Fruit fly (Drosophila melanogaster) whole organism, embryonic: Measurements from ENCODE around the gene Cdk5alpha.

Source experiments
- Antp ChIP-seq: fragments of 200-800 bp; sonication (Bioruptor generic); optimal IDR thresholded peaks from 3 replicates; lab custom pipeline; 2016; ENCODE audit warnings: missing biosample characterization, missing genetic modification characterization
- Atf3 ChIP-seq: fragments of 200-800 bp; sonication (Bioruptor generic); optimal IDR thresholded peaks from 3 replicates; lab custom pipeline; 2016; ENCODE audit warnings: missing biosample characterization, missing genetic modification characterization
- Blimp-1 ChIP-seq: fragments of 200-800 bp; sonication (Bioruptor generic); optimal IDR thresholded peaks from 3 replicates; lab custom pipeline; 2018; ENCODE audit warnings: missing biosample characterization, missing genetic modification characterization, mild to moderate bottlenecking, moderate library complexity, missing genetic modification reagents
- CG10321 ChIP-seq: fragments of 200-800 bp; sonication (Bioruptor generic); IDR thresholded peaks from 2 replicates; pipeline ENCODE4 v1.3.6; 2022; ENCODE audit warnings: missing biosample characterization, missing genetic modification characterization
- CG11398 ChIP-seq: fragments of 200-800 bp; sonication (Bioruptor generic); optimal IDR thresholded peaks from 2 replicates; lab custom pipeline; 2016; ENCODE audit warnings: missing biosample characterization, missing genetic modification characterization
- CG11696 ChIP-seq: fragments of 200-800 bp; sonication (Bioruptor generic); IDR thresholded peaks from 2 replicates; pipeline ENCODE4 v1.3.6; 2022; ENCODE audit warnings: missing biosample characterization, missing genetic modification characterization
- CG12071 ChIP-seq: fragments of 200-800 bp; sonication (Bioruptor generic); optimal IDR thresholded peaks from 3 replicates; lab custom pipeline; 2018; ENCODE audit warnings: missing biosample characterization, mild to moderate bottlenecking, missing genetic modification characterization
- CG1233 ChIP-seq: fragments of 200-800 bp; sonication (Bioruptor generic); optimal IDR thresholded peaks from 4 replicates; lab custom pipeline; 2018; ENCODE audit warnings: missing biosample characterization, mild to moderate bottlenecking, missing genetic modification characterization
- CG13894 ChIP-seq: fragments of 200-800 bp; sonication (Bioruptor generic); optimal IDR thresholded peaks from 3 replicates; lab custom pipeline; 2018; ENCODE audit warnings: missing biosample characterization, mild to moderate bottlenecking, missing genetic modification characterization, moderate library complexity
- CG15601 ChIP-seq: fragments of 200-800 bp; sonication (Bioruptor generic); optimal IDR thresholded peaks from 3 replicates; lab custom pipeline; 2019; ENCODE audit warnings: missing biosample characterization, mild to moderate bottlenecking, missing genetic modification characterization, moderate library complexity
- CG16815 ChIP-seq: fragments of 200-800 bp; sonication (Bioruptor generic); optimal IDR thresholded peaks from 3 replicates; lab custom pipeline; 2017; ENCODE audit warnings: missing biosample characterization, mild to moderate bottlenecking, missing genetic modification characterization
- CG18619 ChIP-seq: fragments of 200-800 bp; sonication (Bioruptor generic); optimal IDR thresholded peaks from 3 replicates; lab custom pipeline; 2017; ENCODE audit warnings: missing biosample characterization, mild to moderate bottlenecking, missing genetic modification characterization
- CG30020 ChIP-seq: fragments of 200-800 bp; optimal IDR thresholded peaks from 2 replicates; lab custom pipeline; 2019; ENCODE audit warnings: missing biosample characterization, mild to moderate bottlenecking, missing genetic modification characterization, moderate library complexity
- CG30431 ChIP-seq: fragments of 200-800 bp; sonication (Bioruptor generic); optimal IDR thresholded peaks from 2 replicates; lab custom pipeline; 2017; ENCODE audit warnings: missing biosample characterization, missing genetic modification characterization
- CG3281 ChIP-seq: fragments of 200-800 bp; sonication (Bioruptor generic); optimal IDR thresholded peaks from 3 replicates; lab custom pipeline; 2017; ENCODE audit warnings: missing biosample characterization, mild to moderate bottlenecking, missing genetic modification characterization
- CG34376 ChIP-seq: fragments of 200-800 bp; sonication (Bioruptor generic); optimal IDR thresholded peaks from 2 replicates; lab custom pipeline; 2018; ENCODE audit warnings: missing biosample characterization, mild to moderate bottlenecking, missing genetic modification characterization
- CG3847 ChIP-seq: fragments of 200-800 bp; sonication (Bioruptor generic); IDR thresholded peaks from 2 replicates; pipeline ENCODE4 v1.3.6; 2022; ENCODE audit warnings: missing biosample characterization, missing genetic modification characterization
- CG4617 ChIP-seq: fragments of 200-800 bp; sonication (Bioruptor generic); optimal IDR thresholded peaks from 3 replicates; lab custom pipeline; 2016; ENCODE audit warnings: missing biosample characterization, missing genetic modification characterization, borderline replicate concordance
- CG9215 ChIP-seq: fragments of 200-800 bp; sonication (Bioruptor generic); IDR thresholded peaks from 2 replicates; pipeline ENCODE4 v1.3.6; 2022; ENCODE audit warnings: missing biosample characterization, missing genetic modification characterization
- CG9876 ChIP-seq: fragments of 200-800 bp; sonication (Bioruptor generic); optimal IDR thresholded peaks from 2 replicates; lab custom pipeline; 2016; ENCODE audit warnings: missing biosample characterization, missing genetic modification characterization
- Chrac-16 ChIP-seq: fragments of 200-800 bp; sonication (Bioruptor generic); optimal IDR thresholded peaks from 3 replicates; lab custom pipeline; 2016; ENCODE audit warnings: missing biosample characterization, missing genetic modification characterization
- Dad ChIP-seq: fragments of 200-800 bp; sonication (Bioruptor generic); optimal IDR thresholded peaks from 3 replicates; lab custom pipeline; 2016; ENCODE audit warnings: missing biosample characterization, missing genetic modification characterization
- Dp ChIP-seq: fragments of 200-800 bp; sonication (Bioruptor generic); optimal IDR thresholded peaks from 2 replicates; lab custom pipeline; 2018; ENCODE audit warnings: missing biosample characterization, mild to moderate bottlenecking, missing genetic modification characterization, moderate library complexity
- E2f1 ChIP-seq: fragments of 200-800 bp; sonication (Bioruptor generic); IDR thresholded peaks from 2 replicates; pipeline ENCODE4 v1.3.6; 2022; ENCODE audit warnings: missing biosample characterization, missing genetic modification characterization
- E2f2 ChIP-seq: fragments of 200-800 bp; sonication (Bioruptor generic); IDR thresholded peaks from 2 replicates; pipeline ENCODE4 v1.3.6; 2022; ENCODE audit warnings: missing biosample characterization, missing genetic modification characterization
- Fer2 ChIP-seq: fragments of 200-800 bp; sonication (Bioruptor generic); optimal IDR thresholded peaks from 2 replicates; lab custom pipeline; 2018; ENCODE audit warnings: missing biosample characterization, mild to moderate bottlenecking, missing genetic modification characterization, moderate library complexity
- NK7.1 ChIP-seq: fragments of 200-800 bp; sonication (Bioruptor generic); optimal IDR thresholded peaks from 3 replicates; lab custom pipeline; 2016; ENCODE audit warnings: missing biosample characterization, missing genetic modification characterization
- Nf-YA ChIP-seq: fragments of 200-800 bp; sonication (Bioruptor generic); IDR thresholded peaks from 2 replicates; pipeline ENCODE4 v1.3.6; 2022; ENCODE audit warnings: missing biosample characterization, missing genetic modification characterization
- Spps ChIP-seq: fragments of 200-800 bp; sonication (Bioruptor generic); optimal IDR thresholded peaks from 2 replicates; lab custom pipeline; 2018; ENCODE audit warnings: missing biosample characterization, mild to moderate bottlenecking, missing genetic modification characterization
- Usf ChIP-seq: fragments of 200-800 bp; sonication (Bioruptor generic); optimal IDR thresholded peaks from 2 replicates; lab custom pipeline; 2017; ENCODE audit warnings: missing genotype, missing biosample characterization, missing genetic modification characterization
- ab ChIP-seq: fragments of 200-800 bp; sonication (Bioruptor generic); optimal IDR thresholded peaks from 2 replicates; lab custom pipeline; 2016; ENCODE audit warnings: missing biosample characterization, missing genetic modification characterization
- bbx ChIP-seq: fragments of 200-800 bp; sonication (Bioruptor generic); IDR thresholded peaks from 2 replicates; pipeline ENCODE4 v1.3.6; 2022; ENCODE audit warnings: missing biosample characterization, missing genetic modification characterization; ENCODE audit not compliant: partially characterized antibody
- bigmax ChIP-seq: fragments of 200-800 bp; sonication (Bioruptor generic); optimal IDR thresholded peaks from 2 replicates; lab custom pipeline; 2018; ENCODE audit warnings: missing biosample characterization, mild to moderate bottlenecking, missing genetic modification characterization
- chif ChIP-seq, 2 experiments: fragments of 200-800 bp; sonication (Bioruptor generic); optimal IDR thresholded peaks; 3 replicates each; lab custom pipeline; 2016; ENCODE audit warnings: missing biosample characterization in 2 of 2, missing genetic modification characterization in 2 of 2
- dan ChIP-seq: fragments of 200-800 bp; sonication (Bioruptor generic); IDR thresholded peaks from 2 replicates; pipeline ENCODE4 v1.3.6; 2022; ENCODE audit warnings: missing biosample characterization, missing genetic modification characterization
- dpn ChIP-seq, 2 experiments: fragments of 200-800 bp; sonication (Bioruptor generic); optimal IDR thresholded peaks; 3 replicates each; lab custom pipeline; 2016; ENCODE audit warnings: missing biosample characterization in 2 of 2, missing genetic modification characterization in 2 of 2
- eve ChIP-seq, 2 experiments: fragments of >200 bp; optimal IDR thresholded peaks; 2 replicates each; lab custom pipeline; 2017; ENCODE audit warnings: missing biosample characterization in 2 of 2, missing genetic modification characterization in 2 of 2
- fd96Cb ChIP-seq: fragments of 200-800 bp; sonication (Bioruptor generic); optimal IDR thresholded peaks from 2 replicates; lab custom pipeline; 2018; ENCODE audit warnings: missing biosample characterization, mild to moderate bottlenecking, missing genetic modification characterization, moderate library complexity
- hb ChIP-seq: fragments of 200-800 bp; sonication (Bioruptor generic); IDR thresholded peaks from 3 replicates; pipeline ENCODE4 v1.3.6; 2022; ENCODE audit warnings: missing biosample characterization, missing genetic modification characterization; ENCODE audit not compliant: partially characterized antibody
- insv ChIP-seq, 2 experiments: fragments of 200-800 bp; sonication (Bioruptor generic); optimal IDR thresholded peaks; 3 replicates each; lab custom pipeline; 2016 to 2018; ENCODE audit warnings: missing biosample characterization in 2 of 2, missing genetic modification characterization in 2 of 2
- jumu ChIP-seq: fragments of 200-800 bp; sonication (Bioruptor generic); optimal IDR thresholded peaks from 3 replicates; lab custom pipeline; 2016; ENCODE audit warnings: missing biosample characterization, missing genetic modification characterization
- lola ChIP-seq, 3 experiments: fragments of >200 bp in 2 of 3; fragments of 200-800 bp in 1 of 3; sonication (Bioruptor generic) in 1 of 3; optimal IDR thresholded peaks; 2 replicates each; lab custom pipeline; 2017 to 2019; ENCODE audit warnings: missing biosample characterization in 3 of 3, missing genetic modification characterization in 3 of 3, mild to moderate bottlenecking in 1 of 3, moderate library complexity in 1 of 3
- pfk ChIP-seq: fragments of 200-800 bp; sonication (Bioruptor generic); optimal IDR thresholded peaks from 2 replicates; lab custom pipeline; 2018; ENCODE audit warnings: missing biosample characterization, mild to moderate bottlenecking, missing genetic modification characterization, moderate library complexity
- phol ChIP-seq: fragments of 200-800 bp; sonication (Bioruptor generic); optimal IDR thresholded peaks from 3 replicates; lab custom pipeline; 2018; ENCODE audit warnings: missing biosample characterization, mild to moderate bottlenecking, missing genetic modification characterization, moderate library complexity
- pum ChIP-seq: fragments of 200-800 bp; sonication (Bioruptor generic); optimal IDR thresholded peaks from 2 replicates; lab custom pipeline; 2016; ENCODE audit warnings: missing biosample characterization, missing genetic modification characterization
- rib ChIP-seq: fragments of 200-800 bp; sonication (Bioruptor generic); IDR thresholded peaks from 2 replicates; pipeline ENCODE4 v1.3.6; 2022; ENCODE audit warnings: missing biosample characterization, missing genetic modification characterization
- seq ChIP-seq: fragments of 200-800 bp; sonication (Bioruptor generic); IDR thresholded peaks from 2 replicates; pipeline ENCODE4 v1.3.6; 2022; ENCODE audit warnings: missing biosample characterization, missing genetic modification characterization
- sqz ChIP-seq: fragments of 200-800 bp; sonication (Bioruptor generic); optimal IDR thresholded peaks from 3 replicates; lab custom pipeline; 2018; ENCODE audit warnings: missing biosample characterization, mild to moderate bottlenecking, missing genetic modification characterization
- trh ChIP-seq: fragments of 200-800 bp; sonication (Bioruptor generic); optimal IDR thresholded peaks from 2 replicates; lab custom pipeline; 2016; ENCODE audit warnings: missing biosample characterization, missing genetic modification characterization
- wor ChIP-seq: fragments of 200-800 bp; sonication (Bioruptor generic); IDR thresholded peaks from 2 replicates; pipeline ENCODE4 v1.3.6; 2022; ENCODE audit warnings: missing biosample characterization, missing genetic modification characterization
- zfh1 ChIP-seq: fragments of 200-800 bp; sonication (Bioruptor generic); IDR thresholded peaks from 3 replicates; pipeline ENCODE4 v1.3.6; 2022; ENCODE audit warnings: missing biosample characterization, missing genetic modification characterization

Cdk5alpha gene

dm6 chr2L:10299810-10300147 is 11.0 kb downstream of the Cdk5alpha start, which contains the start of gene CYLD (continued):
- TF ChIP-seq CG34376 (GFP tag; lab: Kevin White, UChicago) (peak; percentile 19), CG4617 (GFP tag; lab: Kevin White, UChicago) (peak; percentile 33), E2f2 (GFP tag; lab: Robert Waterston, UW) (peak; percentile 65), dan (GFP tag; lab: Robert Waterston, UW) (no peak), Spps (tag; lab: Kevin White, UChicago) (peak; percentile 72), trh (GFP tag; lab: Kevin White, UChicago) (no peak), CG18619 (GFP tag; lab: Kevin White, UChicago) (peak; percentile 35), phol (tag; lab: Kevin White, UChicago) (peak; percentile 77), CG15601 (tag; lab: Kevin White, UChicago) (peak; percentile 70), CG13894 (tag; lab: Kevin White, UChicago) (peak; percentile 58), CG3847 (GFP tag; lab: Robert Waterston, UW) (no peak), CG11696 (peak; percentile 40; the same call in 1 of the 2 replicates), jumu (no peak), ab (GFP tag; lab: Kevin White, UChicago) (no peak), pfk (no peak), CG16815 (GFP tag; lab: Kevin White, UChicago) (no peak), NK7.1 (GFP tag; lab: Kevin White, UChicago) (no peak), E2f1 (peak; percentile 51; the same call in 1 of the 2 replicates), CG1233 (GFP tag; lab: Kevin White, UChicago) (peak; percentile 62), rib (GFP tag; lab: Robert Waterston, UW) (no peak), sqz (GFP tag; lab: Kevin White, UChicago) (peak; percentile 50), CG30431 (GFP tag; lab: Kevin White, UChicago) (no peak), Fer2 (peak; percentile 19), CG3281 (GFP tag; lab: Kevin White, UChicago) (peak; percentile 63), eve (GFP tag; optimal IDR thresholded peaks at IDR 0.05; lab: Kevin White, UChicago) (no peak), seq (GFP tag; lab: Robert Waterston, UW) (peak; percentile 41; the same call in 1 of the 2 replicates), Nf-YA (GFP tag; lab: Robert Waterston, UW) (0 out of 2 replicates have a peak, but pooled peaks have one; percentile 35), Dp (peak; percentile 15), pum (GFP tag; lab: Kevin White, UChicago) (no peak), CG9876 (GFP tag; lab: Kevin White, UChicago) (no peak), fd96Cb (tag; lab: Kevin White, UChicago) (peak; percentile 54), CG10321 (GFP tag; lab: Robert Waterston, UW) (no peak), Dad (no peak), lola (GFP tag; optimal IDR thresholded peaks at IDR 0.05; lab: Kevin White, UChicago) (peak in 1 of 3 experiments; percentile 56), CG9215 (no peak), bigmax (GFP tag; lab: Kevin White, UChicago) (no peak), CG30020 (tag; lab: Kevin White, UChicago) (peak; percentile 87), chif (GFP tag; optimal IDR thresholded peaks at IDR 0.05; lab: Kevin White, UChicago) (peak in 1 of 2 experiments; percentile 8), CG11398 (no peak), Atf3 (GFP tag; lab: Kevin White, UChicago) (no peak), Chrac-16 (GFP tag; lab: Kevin White, UChicago) (peak; percentile 60), bbx (GFP tag; lab: Robert Waterston, UW) (no peak), wor (GFP tag; lab: Robert Waterston, UW) (peak; percentile 30; the same call in 1 of the 2 replicates), insv (GFP tag; optimal IDR thresholded peaks at IDR 0.05; lab: Kevin White, UChicago) (no peak), dpn (GFP tag; optimal IDR thresholded peaks at IDR 0.05; lab: Kevin White, UChicago) (peak; percentile 24 to 73), Antp (GFP tag; lab: Kevin White, UChicago) (no peak), hb (GFP tag; lab: Robert Waterston, UW) (no peak), CG12071 (GFP tag; lab: Kevin White, UChicago) (no peak), zfh1 (GFP tag; lab: Robert Waterston, UW) (peak; percentile 81), Blimp-1 (peak; percentile 78), Usf (GFP tag; lab: Kevin White, UChicago) (no peak)
